Worm (Caenorhabditis elegans): ENCODE measurements around the gene R07E3.4.

The R07E3.4 gene

DNA sequence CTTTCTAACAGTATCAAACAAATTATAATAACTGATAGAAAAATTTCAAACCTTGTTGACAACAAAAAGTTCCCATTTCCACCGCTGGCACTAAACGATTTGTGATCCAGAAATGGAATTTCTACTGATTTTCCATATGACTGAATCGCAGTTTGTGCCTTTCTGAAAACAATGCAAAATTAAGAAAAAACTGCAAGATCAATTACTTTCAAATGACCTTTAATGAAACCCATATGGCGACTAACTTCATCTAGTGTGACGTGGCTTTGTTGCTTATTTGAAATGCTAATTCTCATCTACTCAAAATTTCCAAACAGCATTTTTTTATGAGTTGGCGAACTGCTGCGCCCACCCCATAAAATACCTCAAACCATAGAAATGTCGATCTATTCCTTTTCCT, 25.7 kb downstream of the R07E3.4 start, which contains the start of gene F41E7.7:
Gene F41E7.7 (plus strand): TSS at position 301 of the 400 bp plus-strand sequence.
- TF ChIP-seq ceh-40 (GFP tag; IDR thresholded peaks at IDR 0.05) (no peak), snpc-4 (GFP tag; optimal IDR thresholded peaks at IDR 0.05) (no peak), snpc-4 (tag; optimal IDR thresholded peaks at IDR 0.05) (no peak), somi-1 (GFP tag; optimal IDR thresholded peaks at IDR 0.05) (no peak), unc-130 (GFP tag; optimal IDR thresholded peaks at IDR 0.05) (no peak), lsy-27 (tag; optimal IDR thresholded peaks at IDR 0.05; ENCODE audit: borderline replicate concordance, insufficient read depth) (no peak), madf-3 (GFP tag; IDR thresholded peaks at IDR 0.05) (no peak), F39B2.1 (GFP tag; IDR thresholded peaks at IDR 0.05) (no peak), die-1 (tag; optimal IDR thresholded peaks at IDR 0.05) (no peak)

DNA sequence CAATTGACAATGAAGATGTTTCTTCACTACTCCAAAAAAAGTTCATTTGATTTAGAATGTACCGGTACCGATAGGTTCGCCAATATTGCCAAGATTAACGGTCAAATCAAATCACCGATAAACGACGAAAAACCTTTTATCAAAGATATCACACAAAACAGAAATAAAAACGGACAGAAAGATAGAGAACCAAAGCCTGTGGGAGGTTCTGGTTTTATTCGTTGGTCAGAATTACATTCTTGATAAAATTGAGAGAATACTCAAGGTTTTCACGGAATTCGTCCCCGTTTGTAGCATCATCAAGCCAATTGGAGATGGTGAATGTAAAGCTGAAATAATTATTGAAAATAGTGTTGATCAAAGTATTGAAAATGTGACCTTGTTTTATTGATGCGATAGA, 26.2 kb downstream of the R07E3.4 start:
- TF ChIP-seq chd-7 (tag; optimal IDR thresholded peaks at IDR 0.05), result no peak
- TF ChIP-seq lin-26 (GFP tag; IDR thresholded peaks at IDR 0.05), result no peak
- no peak for TF ChIP-seq atf-7 (tag; optimal IDR thresholded peaks at IDR 0.05)
- TF ChIP-seq ceh-91 (GFP tag; IDR thresholded peaks at IDR 0.05), result no peak
- TF ChIP-seq bed-1 (GFP tag; IDR thresholded peaks at IDR 0.05), result no peak
- no peak for TF ChIP-seq unc-130 (GFP tag; optimal IDR thresholded peaks at IDR 0.05)
- no peak for TF ChIP-seq rpc-1 (optimal IDR thresholded peaks at IDR 0.05)
- TF ChIP-seq rpc-1 (tag; optimal IDR thresholded peaks at IDR 0.05), result no peak
- TF ChIP-seq F37B4.10 (GFP tag; IDR thresholded peaks at IDR 0.05), result no peak
- TF ChIP-seq ceh-27 (GFP tag; optimal IDR thresholded peaks at IDR 0.05), result no peak
- no peak for TF ChIP-seq Y79H2A.3 (GFP tag; conservative IDR thresholded peaks at IDR 0.05)
- TF ChIP-seq ztf-22 (GFP tag; optimal IDR thresholded peaks at IDR 0.05), result no peak
- TF ChIP-seq snpc-1.3 (tag; optimal IDR thresholded peaks at IDR 0.05; ENCODE audit: insufficient read depth), result no peak
- no peak for TF ChIP-seq ztf-18 (tag; optimal IDR thresholded peaks at IDR 0.05)
- TF ChIP-seq hsf-1 (GFP tag; IDR thresholded peaks at IDR 0.05), result no peak

DNA sequence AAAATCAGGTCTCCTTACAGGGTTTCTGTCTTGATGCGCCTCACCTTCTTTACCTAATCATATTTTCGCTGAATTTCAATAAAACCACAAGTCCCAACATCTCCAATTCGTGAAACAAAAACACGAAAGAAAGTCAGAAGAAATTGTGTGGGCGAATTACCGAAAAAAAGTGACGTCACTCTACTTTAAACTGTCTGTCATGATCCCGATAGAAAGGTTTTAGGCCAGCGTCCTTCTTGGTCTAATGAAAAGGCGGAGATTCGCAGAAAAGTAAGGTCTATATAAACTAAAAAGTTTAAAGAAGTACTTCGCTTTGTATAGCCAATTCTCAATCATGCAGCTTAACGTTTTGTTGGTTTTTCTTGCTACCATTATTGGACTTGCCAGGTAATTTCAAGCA, 26.9 kb downstream of the R07E3.4 start, which contains the start of gene cnc-8:
Gene cnc-8 (plus strand): TSS at position 307 of the 400 bp plus-strand sequence.
- TF ChIP-seq ztf-28 (GFP tag; IDR thresholded peaks at IDR 0.05), result no peak
- no peak for TF ChIP-seq F39B2.1 (GFP tag; IDR thresholded peaks at IDR 0.05)
- peak; percentile 70 for TF ChIP-seq atf-7 (tag; optimal IDR thresholded peaks at IDR 0.05)

DNA sequence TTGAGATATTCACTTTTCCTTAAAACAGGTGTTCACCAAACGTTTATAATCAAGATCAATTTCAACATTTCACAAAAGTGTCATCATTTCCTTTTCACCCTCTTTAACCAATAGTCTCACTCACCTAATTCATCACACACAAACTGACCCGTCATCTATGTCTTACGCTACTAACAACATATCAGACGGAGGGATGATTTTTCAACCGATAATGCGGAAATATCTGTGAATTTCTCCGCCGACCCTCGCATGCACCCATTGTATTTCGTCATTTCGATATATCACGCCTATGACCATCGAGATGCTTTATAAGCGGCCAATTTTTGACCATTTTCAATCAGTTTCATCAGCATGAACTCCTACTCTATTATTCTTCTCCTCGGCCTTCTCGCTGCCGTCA, 29.0 kb downstream of the R07E3.4 start, which contains the start of gene fipr-21:
Gene fipr-21 (plus strand): TSS at position 352 of the 400 bp plus-strand sequence.
- TF ChIP-seq ztf-28 (GFP tag; IDR thresholded peaks at IDR 0.05) (no peak), chd-7 (tag; optimal IDR thresholded peaks at IDR 0.05) (peak; percentile 22)

DNA sequence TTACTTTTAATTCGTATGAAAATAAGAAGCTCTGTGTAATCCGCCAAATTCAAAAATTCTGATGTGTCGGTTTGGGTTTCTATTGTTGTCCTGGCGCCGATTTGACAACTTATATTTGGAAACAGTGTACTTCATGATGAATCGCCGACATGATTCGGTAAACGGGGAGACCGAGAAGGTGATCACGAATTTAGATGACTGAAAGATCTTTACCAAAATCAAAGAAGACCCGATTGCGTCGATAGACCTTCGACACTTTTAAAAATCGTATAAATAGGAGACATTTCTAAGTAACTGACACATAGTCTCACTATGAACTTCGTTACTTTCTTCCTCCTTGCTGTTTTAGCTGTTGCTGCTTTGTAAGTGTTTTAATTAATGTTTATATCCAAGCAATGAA, 30.7 kb downstream of the R07E3.4 start, which contains the start of gene fip-5:
Gene fip-5 (plus strand): TSS at position 312 of the 400 bp plus-strand sequence.
- TF ChIP-seq unc-62 (GFP tag; optimal IDR thresholded peaks at IDR 0.05) (no peak), ztf-22 (GFP tag; optimal IDR thresholded peaks at IDR 0.05) (no peak), attf-6 (GFP tag; IDR thresholded peaks at IDR 0.05) (no peak), F57A8.1 (GFP tag; optimal IDR thresholded peaks at IDR 0.05) (no peak), zfh-2 (GFP tag; conservative IDR thresholded peaks at IDR 0.05) (no peak), ama-1 (optimal IDR thresholded peaks at IDR 0.05) (no peak), ama-1 (GFP tag; optimal IDR thresholded peaks at IDR 0.05) (no peak), nhr-80 (tag; optimal IDR thresholded peaks at IDR 0.05) (no peak), hsf-1 (GFP tag; IDR thresholded peaks at IDR 0.05) (no peak)

ce11 chrX:10301920-10302319, 31.2 kb downstream of the R07E3.4 start:
- no peak for TF ChIP-seq atf-7 (tag; optimal IDR thresholded peaks at IDR 0.05)
- no peak for TF ChIP-seq lin-40 (tag; optimal IDR thresholded peaks at IDR 0.05)
- TF ChIP-seq mxl-1 (tag; optimal IDR thresholded peaks at IDR 0.05), result no peak
- TF ChIP-seq snpc-4 (GFP tag; optimal IDR thresholded peaks at IDR 0.05), result no peak
- TF ChIP-seq snpc-4 (tag; optimal IDR thresholded peaks at IDR 0.05), result no peak
- no peak for TF ChIP-seq F23B12.7 (tag; optimal IDR thresholded peaks at IDR 0.05; ENCODE audit: insufficient read depth)
- TF ChIP-seq hmg-1.2 (GFP tag; IDR thresholded peaks at IDR 0.05), result no peak
- no peak for TF ChIP-seq lin-54 (GFP tag; optimal IDR thresholded peaks at IDR 0.05)
- TF ChIP-seq aptf-3 (GFP tag; IDR thresholded peaks at IDR 0.05), result no peak
- TF ChIP-seq somi-1 (GFP tag; optimal IDR thresholded peaks at IDR 0.05), result no peak
- no peak for TF ChIP-seq F55B11.4 (tag; optimal IDR thresholded peaks at IDR 0.05; ENCODE audit: borderline replicate concordance, insufficient read depth)
- no peak for TF ChIP-seq ztf-28 (GFP tag; IDR thresholded peaks at IDR 0.05)
- TF ChIP-seq hlh-12 (tag; optimal IDR thresholded peaks at IDR 0.05), result no peak
- TF ChIP-seq rcor-1 (GFP tag; IDR thresholded peaks at IDR 0.05), result no peak
- TF ChIP-seq Y53F4B.3 (GFP tag; IDR thresholded peaks at IDR 0.05), result no peak
- no peak for TF ChIP-seq lin-26 (GFP tag; IDR thresholded peaks at IDR 0.05)

All from whole organism, young adult.